Worm (Caenorhabditis elegans): ENCODE results near the gene B0563.8.

B0563.8 gene

DNA sequence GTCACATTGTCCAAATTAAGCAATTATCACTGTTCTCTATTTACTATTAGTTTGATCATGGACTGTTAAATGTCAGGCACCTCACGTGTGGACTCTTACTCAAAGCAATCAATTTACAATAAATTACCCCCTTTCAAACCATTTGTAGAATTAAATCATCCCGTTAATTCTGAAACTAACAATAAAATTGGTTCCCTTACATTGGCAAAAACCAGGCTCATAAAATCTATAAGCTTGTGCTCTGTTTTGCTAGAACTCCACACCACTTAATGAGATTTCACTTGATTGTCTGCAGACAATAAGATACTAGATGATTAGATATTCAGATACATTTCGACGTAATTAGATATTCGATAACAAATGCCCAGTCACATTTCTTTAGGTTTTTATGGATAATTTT is 4.3 kb downstream of the B0563.8 start:
- no peak for TF ChIP-seq pes-1 (GFP tag; IDR thresholded peaks at IDR 0.05)
- no peak for TF ChIP-seq B0310.2 (tag; optimal IDR thresholded peaks at IDR 0.05)
- no peak for TF ChIP-seq F13C5.2 (tag; optimal IDR thresholded peaks at IDR 0.05)
- TF ChIP-seq tbx-37 (GFP tag; conservative IDR thresholded peaks at IDR 0.05) = no peak
- TF ChIP-seq tbx-11 (GFP tag; IDR thresholded peaks at IDR 0.05) = no peak
- TF ChIP-seq aly-1 (tag; optimal IDR thresholded peaks at IDR 0.05) = no peak
- TF ChIP-seq hmg-4 (GFP tag; optimal IDR thresholded peaks at IDR 0.05) = no peak
- TF ChIP-seq ets-7 (tag; optimal IDR thresholded peaks at IDR 0.05) = no peak
- TF ChIP-seq sea-1 (GFP tag; conservative IDR thresholded peaks at IDR 0.05) = no peak
- no peak for TF ChIP-seq scrt-1 (GFP tag; IDR thresholded peaks at IDR 0.05)
- TF ChIP-seq flt-1 (GFP tag; IDR thresholded peaks at IDR 0.05) = no peak
- no peak for TF ChIP-seq hmbx-1 (tag; optimal IDR thresholded peaks at IDR 0.05)

DNA sequence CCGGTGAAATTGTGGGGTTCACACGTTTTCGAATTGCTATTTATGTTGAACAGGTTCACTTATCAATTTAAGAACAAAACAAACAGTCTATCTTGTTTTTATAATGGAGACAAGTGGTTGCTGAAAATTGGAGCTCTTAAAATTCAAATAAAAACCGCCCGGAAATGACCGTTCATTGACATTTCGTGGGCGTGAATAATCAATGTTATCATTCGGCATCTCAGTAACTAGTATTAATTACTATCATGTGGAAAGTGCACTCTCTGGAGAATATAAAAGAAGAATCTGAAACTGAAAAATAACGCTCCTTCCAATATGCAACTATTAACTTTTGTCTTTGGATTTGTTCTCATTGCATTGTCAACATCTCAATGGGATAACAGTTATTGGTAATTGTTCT is 6.1 kb downstream of the B0563.8 start, which contains the start of gene B0563.9:
B0563.9 (plus strand) TSS at position 301 of the 400 bp plus-strand sequence.
- TF ChIP-seq F13C5.2 (tag; optimal IDR thresholded peaks at IDR 0.05) (no peak), aly-1 (tag; optimal IDR thresholded peaks at IDR 0.05) (no peak), flt-1 (GFP tag; IDR thresholded peaks at IDR 0.05) (no peak), ets-7 (tag; optimal IDR thresholded peaks at IDR 0.05) (no peak)

ce11 chrX:9166921-9167320 is 7.4 kb downstream of the B0563.8 start, which contains the start of gene B0563.10:
TSS of gene B0563.10 (minus strand) at chrX:9167245.
- no peak for TF ChIP-seq ets-7 (tag; optimal IDR thresholded peaks at IDR 0.05)
- TF ChIP-seq hmg-4 (GFP tag; optimal IDR thresholded peaks at IDR 0.05) = no peak
- no peak for TF ChIP-seq F13C5.2 (tag; optimal IDR thresholded peaks at IDR 0.05)
- no peak for TF ChIP-seq ceh-36 (tag; optimal IDR thresholded peaks at IDR 0.05)
- TF ChIP-seq hmbx-1 (tag; optimal IDR thresholded peaks at IDR 0.05) = no peak
- no peak for TF ChIP-seq aly-1 (tag; optimal IDR thresholded peaks at IDR 0.05)
- no peak for TF ChIP-seq tbx-37 (GFP tag; conservative IDR thresholded peaks at IDR 0.05)

DNA sequence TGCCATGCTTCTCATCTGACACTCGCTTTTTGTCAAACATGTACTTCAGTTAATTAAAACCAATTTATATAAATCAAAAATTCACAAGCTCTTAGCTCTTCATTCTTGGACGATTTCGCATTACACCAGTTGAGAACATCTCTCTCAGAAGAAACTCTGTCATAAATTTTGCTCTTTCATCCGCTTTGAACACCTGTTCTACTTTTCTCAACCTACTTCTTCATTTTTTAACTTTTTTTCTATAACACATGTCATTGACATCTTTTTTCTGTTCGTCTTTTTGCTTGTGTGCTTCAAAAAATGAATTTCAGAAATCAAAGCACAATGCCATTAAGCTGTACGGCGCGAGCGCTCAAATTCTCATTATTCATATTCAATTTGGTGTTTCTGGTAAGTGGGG is 11.4 kb downstream of the B0563.8 start, which contains the start of gene tsp-11:
tsp-11 (plus strand) TSS at position 301 of the 400 bp plus-strand sequence.
- TF ChIP-seq B0310.2 (tag; optimal IDR thresholded peaks at IDR 0.05) (no peak), hmg-4 (GFP tag; optimal IDR thresholded peaks at IDR 0.05) (no peak), tra-4 (tag; optimal IDR thresholded peaks at IDR 0.05) (no peak), hmbx-1 (tag; optimal IDR thresholded peaks at IDR 0.05) (no peak), ets-7 (tag; optimal IDR thresholded peaks at IDR 0.05) (no peak), tbx-11 (GFP tag; IDR thresholded peaks at IDR 0.05) (no peak), hnd-1 (tag; optimal IDR thresholded peaks at IDR 0.05) (no peak), ceh-36 (tag; optimal IDR thresholded peaks at IDR 0.05) (no peak), ceh-13 (GFP tag; optimal IDR thresholded peaks at IDR 0.05) (no peak), tbx-37 (GFP tag; conservative IDR thresholded peaks at IDR 0.05) (no peak)

DNA sequence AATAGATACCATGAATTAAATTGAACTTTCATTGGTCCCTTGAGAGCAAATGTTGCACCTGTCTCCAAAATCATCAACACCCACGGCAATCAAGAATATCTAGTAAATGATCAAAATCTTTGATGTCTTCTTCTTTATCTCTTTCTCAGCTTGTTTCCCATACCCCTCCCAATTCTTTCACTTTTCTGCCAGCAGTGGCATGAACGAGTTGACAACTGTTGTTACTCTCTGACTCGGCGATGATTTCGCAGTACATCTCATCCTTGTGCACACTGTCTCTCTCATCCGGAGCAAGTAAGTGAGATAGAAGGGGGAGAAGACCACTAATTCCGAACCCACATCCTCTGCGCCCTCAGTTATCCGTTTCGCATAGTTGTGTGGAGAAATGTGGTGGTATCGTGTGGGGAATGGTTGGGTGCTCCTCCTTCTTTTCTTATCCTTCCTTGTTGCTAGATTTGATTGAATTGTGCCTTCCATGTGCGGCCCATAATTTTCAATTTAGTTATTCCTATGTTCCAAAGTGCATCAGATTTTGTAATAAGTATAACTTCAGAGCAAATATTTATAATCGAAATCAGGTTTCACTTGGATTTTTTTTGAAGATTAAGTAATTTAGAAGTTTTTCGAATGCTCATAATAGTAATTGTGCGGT is 12.9 kb downstream of the B0563.8 start:
- TF ChIP-seq tbx-37 (GFP tag; conservative IDR thresholded peaks at IDR 0.05) (no peak), pes-1 (GFP tag; IDR thresholded peaks at IDR 0.05) (no peak), tbx-11 (GFP tag; IDR thresholded peaks at IDR 0.05) (no peak), hmbx-1 (tag; optimal IDR thresholded peaks at IDR 0.05) (no peak), ceh-36 (tag; optimal IDR thresholded peaks at IDR 0.05) (no peak), flt-1 (GFP tag; IDR thresholded peaks at IDR 0.05) (no peak), hnd-1 (tag; optimal IDR thresholded peaks at IDR 0.05) (no peak), ama-1 (optimal IDR thresholded peaks at IDR 0.05) (no peak), B0310.2 (tag; optimal IDR thresholded peaks at IDR 0.05) (no peak), ets-7 (tag; optimal IDR thresholded peaks at IDR 0.05) (no peak), hmg-4 (GFP tag; optimal IDR thresholded peaks at IDR 0.05) (no peak), tra-4 (tag; optimal IDR thresholded peaks at IDR 0.05) (no peak), F13C5.2 (tag; optimal IDR thresholded peaks at IDR 0.05) (no peak), scrt-1 (GFP tag; IDR thresholded peaks at IDR 0.05) (no peak), sea-1 (GFP tag; conservative IDR thresholded peaks at IDR 0.05) (no peak), aly-1 (tag; optimal IDR thresholded peaks at IDR 0.05) (no peak), ceh-13 (GFP tag; optimal IDR thresholded peaks at IDR 0.05) (no peak)

- TF ChIP-seq hmg-4 (GFP tag; optimal IDR thresholded peaks at IDR 0.05) = no peak
- no peak for TF ChIP-seq ceh-13 (GFP tag; optimal IDR thresholded peaks at IDR 0.05)
- no peak for TF ChIP-seq ets-7 (tag; optimal IDR thresholded peaks at IDR 0.05)
- TF ChIP-seq tra-4 (tag; optimal IDR thresholded peaks at IDR 0.05) = no peak
- TF ChIP-seq hnd-1 (tag; optimal IDR thresholded peaks at IDR 0.05) = no peak
- no peak for TF ChIP-seq ceh-36 (tag; optimal IDR thresholded peaks at IDR 0.05)
- no peak for TF ChIP-seq ama-1 (optimal IDR thresholded peaks at IDR 0.05)
- TF ChIP-seq hmbx-1 (tag; optimal IDR thresholded peaks at IDR 0.05) = no peak
- no peak for TF ChIP-seq F13C5.2 (tag; optimal IDR thresholded peaks at IDR 0.05)
- no peak for TF ChIP-seq pes-1 (GFP tag; IDR thresholded peaks at IDR 0.05)
Observed at ce11 chrX:9155751-9156150, 18.6 kb downstream of the B0563.8 start.

DNA sequence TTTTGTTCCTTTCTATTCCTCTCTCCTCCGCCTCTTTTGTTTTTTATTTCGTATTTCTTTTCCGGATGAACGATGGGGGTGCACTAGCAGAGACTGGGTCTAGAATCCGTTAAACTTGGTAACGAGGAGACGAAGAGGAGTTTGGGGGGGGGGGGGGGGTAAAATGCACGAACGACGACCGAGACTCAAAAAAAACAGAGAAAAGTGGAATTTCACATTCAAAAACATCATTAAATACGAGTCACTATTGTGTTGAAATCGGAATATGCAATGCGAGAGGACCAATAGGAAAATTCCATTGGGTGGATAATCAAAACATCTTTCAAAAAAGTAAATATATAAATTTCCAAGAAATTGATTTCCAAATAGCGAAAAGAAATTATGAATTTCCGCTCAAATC is 20.1 kb downstream of the B0563.8 start, which contains the start of gene B0563.7:
B0563.7 (minus strand) TSS at position 101 of the 400 bp plus-strand sequence.
- TF ChIP-seq hmbx-1 (tag; optimal IDR thresholded peaks at IDR 0.05) (no peak), flt-1 (GFP tag; IDR thresholded peaks at IDR 0.05) (no peak), tra-4 (tag; optimal IDR thresholded peaks at IDR 0.05) (no peak), F13C5.2 (tag; optimal IDR thresholded peaks at IDR 0.05) (no peak), tbx-11 (GFP tag; IDR thresholded peaks at IDR 0.05) (no peak), ceh-13 (GFP tag; optimal IDR thresholded peaks at IDR 0.05) (no peak), ama-1 (optimal IDR thresholded peaks at IDR 0.05) (no peak), pes-1 (GFP tag; IDR thresholded peaks at IDR 0.05) (no peak), ets-7 (tag; optimal IDR thresholded peaks at IDR 0.05) (no peak), tbx-37 (GFP tag; conservative IDR thresholded peaks at IDR 0.05) (no peak), aly-1 (tag; optimal IDR thresholded peaks at IDR 0.05) (no peak), sea-1 (GFP tag; conservative IDR thresholded peaks at IDR 0.05) (no peak), hnd-1 (tag; optimal IDR thresholded peaks at IDR 0.05) (no peak), hmg-4 (GFP tag; optimal IDR thresholded peaks at IDR 0.05) (no peak)

Data from whole organism, early embryonic.